Worm (Caenorhabditis elegans): ENCODE results near the gene F58H1.8.

DNA sequence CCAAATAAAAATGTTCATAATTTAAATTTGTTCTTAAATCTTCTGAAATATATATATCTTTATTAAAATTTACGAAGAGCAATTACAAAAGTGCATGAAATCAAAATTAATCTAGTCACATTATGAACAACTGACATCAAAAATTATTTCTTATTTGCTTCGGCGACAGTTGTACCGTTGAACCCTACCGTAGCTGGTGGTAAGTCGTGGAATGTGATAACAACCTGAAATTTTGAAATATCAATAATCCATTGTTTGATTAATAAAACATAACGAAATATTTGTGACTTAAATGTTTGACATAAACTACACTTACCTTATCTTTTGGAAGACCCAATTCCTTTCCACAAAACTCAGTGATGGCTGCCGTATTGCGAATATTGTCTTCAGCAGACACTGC, 41.8 kb downstream of the F58H1.8 start:
- TF ChIP-seq lin-13 (tag; optimal IDR thresholded peaks at IDR 0.05) (no peak), mls-2 (tag; optimal IDR thresholded peaks at IDR 0.05) (no peak), nhr-12 (tag; optimal IDR thresholded peaks at IDR 0.05) (no peak)
